Worm (Caenorhabditis elegans) whole organism, late embryonic: ENCODE results near the gene F43C11.7.

ENCODE experiments used
- F13H6.1 ChIP-seq: sonication (generic microtip); optimal IDR thresholded peaks from 2 replicates; lab custom pipeline; 2016; ENCODE audit warnings: missing genetic modification characterization, missing compliant biosample characterization
- ceh-45 ChIP-seq: fragments of 200-800 bp; sonication (Bioruptor generic); IDR thresholded peaks from 2 replicates; pipeline ENCODE4 v1.3.6; 2022; ENCODE audit warnings: missing genetic modification reagents, missing genetic modification characterization, missing compliant biosample characterization
- che-1 ChIP-seq: sonication (generic microtip); optimal IDR thresholded peaks from 2 replicates; lab custom pipeline; 2016; ENCODE audit warnings: mild to moderate bottlenecking, missing genetic modification characterization, missing compliant biosample characterization
- dmd-4 ChIP-seq: sonication (generic microtip); optimal IDR thresholded peaks from 2 replicates; lab custom pipeline; 2016; ENCODE audit warnings: borderline replicate concordance, missing genetic modification characterization, missing compliant biosample characterization
- fkh-10 ChIP-seq: fragments of 150-350 bp; optimal IDR thresholded peaks from 2 replicates; lab custom pipeline; 2014; ENCODE audit warnings: missing biosample characterization, missing genetic modification reagents, missing genetic modification characterization
- fkh-6 ChIP-seq: sonication (generic microtip); optimal IDR thresholded peaks from 2 replicates; lab custom pipeline; 2016; ENCODE audit warnings: missing genetic modification characterization, missing compliant biosample characterization
- hlh-8 ChIP-seq: sonication (generic microtip); optimal IDR thresholded peaks from 2 replicates; lab custom pipeline; 2016; ENCODE audit warnings: missing genotype, missing genetic modification characterization, missing compliant biosample characterization
- pha-4 ChIP-seq: fragments of 150-350 bp; optimal IDR thresholded peaks from 2 replicates; lab custom pipeline; 2018; ENCODE audit warnings: missing biosample characterization, missing genetic modification reagents, missing genetic modification characterization
- pqm-1 ChIP-seq: sonication (generic microtip); optimal IDR thresholded peaks from 2 replicates; lab custom pipeline; 2016; ENCODE audit warnings: missing genetic modification characterization, missing compliant biosample characterization
- syd-9 ChIP-seq: sonication (generic microtip); optimal IDR thresholded peaks from 2 replicates; lab custom pipeline; 2016; ENCODE audit warnings: mild to moderate bottlenecking, missing genetic modification characterization, moderate library complexity, missing compliant biosample characterization
- tbx-2 ChIP-seq: sonication (generic microtip); optimal IDR thresholded peaks from 2 replicates; lab custom pipeline; 2016; ENCODE audit warnings: missing genetic modification characterization, missing compliant biosample characterization

DNA sequence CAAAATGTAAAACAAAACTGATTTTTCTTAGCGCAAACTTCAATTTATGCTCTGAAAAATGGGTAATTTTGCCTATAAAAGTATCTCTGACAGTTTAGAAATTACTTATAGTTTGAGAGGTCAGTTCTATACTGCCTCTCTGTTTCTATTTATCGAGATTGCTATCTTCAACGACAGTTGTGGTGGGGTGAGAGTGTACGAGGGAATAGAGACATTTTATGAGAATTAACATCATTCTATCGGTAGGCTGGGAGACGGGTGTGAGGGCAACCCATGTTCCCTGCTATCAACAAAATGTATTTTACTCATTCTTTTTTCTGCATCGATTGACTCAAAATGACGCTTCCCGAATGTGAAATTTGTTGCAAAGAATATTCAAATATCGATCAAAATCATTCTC, 15.6 kb upstream of the F43C11.7 start, which contains the start of gene ZK1240.3:
- TF ChIP-seq pha-4 (tag; lab: Kevin White, UChicago) (no peak), che-1 (tag; lab: Kevin White, UChicago) (no peak), F13H6.1 (tag; lab: Kevin White, UChicago) (no peak), hlh-8 (tag; lab: Kevin White, UChicago) (no peak), syd-9 (tag; lab: Kevin White, UChicago) (no peak), pqm-1 (no peak), ceh-45 (no peak), dmd-4 (tag; lab: Kevin White, UChicago) (no peak), fkh-10 (GFP tag; lab: Kevin White, UChicago) (no peak), tbx-2 (tag; lab: Kevin White, UChicago) (no peak), fkh-6 (tag; lab: Kevin White, UChicago) (no peak)
